Worm (Caenorhabditis elegans) whole organism, L3 larva: ENCODE measurements around the gene ubq-1.

Experiments
- lin-15B ChIP-seq: fragments of 150-350 bp; optimal IDR thresholded peaks from 2 replicates; lab custom pipeline; 2014; ENCODE audit warnings: missing biosample characterization, missing genetic modification characterization
- nhr-77 ChIP-seq: fragments of 150-350 bp; optimal IDR thresholded peaks from 2 replicates; lab custom pipeline; 2014; ENCODE audit warnings: missing biosample characterization, missing genetic modification characterization
- pqm-1 ChIP-seq: fragments of 150-350 bp; optimal IDR thresholded peaks from 2 replicates; lab custom pipeline; 2017; ENCODE audit warnings: missing biosample characterization, missing genetic modification characterization, inconsistent platforms

- TF ChIP-seq lin-15B (tag; lab: Kevin White, UChicago) (no peak), pqm-1 (tag; lab: Kevin White, UChicago) (no peak), nhr-77 (tag; lab: Kevin White, UChicago) (no peak)
These were observed 2.0 kb upstream of the ubq-1 start for ce11 chrIII:5938013-5938412.
